Fruit fly (Drosophila melanogaster): ENCODE data around the gene CG34253.

The CG34253 gene

DNA sequence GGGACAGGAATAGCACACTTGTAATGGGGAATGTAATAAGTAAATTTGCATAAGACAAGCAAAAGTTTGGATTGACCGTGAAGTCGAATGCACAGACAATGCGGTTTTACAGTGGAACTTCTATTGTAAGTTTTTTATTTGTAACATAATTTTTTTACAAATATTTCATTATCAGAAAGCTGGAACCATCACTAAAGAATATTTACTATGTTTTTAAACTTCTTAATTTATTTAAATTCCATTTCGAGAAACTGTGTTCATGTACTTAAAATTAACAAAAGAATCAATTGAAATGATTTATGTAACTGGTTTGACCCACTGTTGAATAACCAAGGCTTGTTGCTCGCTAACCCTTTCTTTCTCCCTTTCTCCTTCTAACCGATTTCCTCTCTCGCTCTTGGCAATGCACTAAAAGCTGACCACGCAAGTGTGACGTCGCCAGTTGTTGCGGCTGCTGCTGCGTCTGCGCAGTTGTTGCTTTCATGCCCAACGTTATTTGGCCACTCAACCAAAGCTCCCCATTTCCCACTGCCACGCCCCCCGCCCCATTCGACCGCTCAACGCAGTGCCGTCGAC is 14.4 kb upstream of the CG34253 start:
- TF ChIP-seq h (optimal IDR thresholded peaks at IDR 0.05) (no peak), Myc (optimal IDR thresholded peaks at IDR 0.05) (no peak)

DNA sequence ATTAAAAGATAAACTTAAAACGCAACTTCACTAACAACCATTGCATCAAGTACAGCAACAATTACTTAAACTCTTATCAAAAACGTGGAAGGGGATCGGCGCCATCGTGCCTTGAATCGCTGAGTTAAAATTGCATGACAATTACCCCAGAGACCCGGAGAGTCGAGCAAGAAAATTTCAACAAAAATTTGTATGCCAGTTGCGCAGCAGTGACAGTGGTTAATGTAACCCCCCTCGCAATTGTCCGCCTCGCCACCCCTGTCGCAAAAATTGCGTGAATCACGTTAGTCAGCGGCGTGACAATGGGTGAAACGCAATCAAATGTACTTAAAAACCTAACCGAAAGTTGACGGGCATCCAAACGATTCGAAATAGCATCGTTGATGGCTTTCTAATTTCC is 12.6 kb upstream of the CG34253 start:
- TF ChIP-seq ttk (optimal IDR thresholded peaks at IDR 0.05) (no peak), insv (optimal IDR thresholded peaks at IDR 0.05) (no peak), Sin3A (optimal IDR thresholded peaks at IDR 0.05) (no peak), psq (optimal IDR thresholded peaks at IDR 0.05) (no peak), Myc (optimal IDR thresholded peaks at IDR 0.05) (no peak), h (optimal IDR thresholded peaks at IDR 0.05) (no peak)

DNA sequence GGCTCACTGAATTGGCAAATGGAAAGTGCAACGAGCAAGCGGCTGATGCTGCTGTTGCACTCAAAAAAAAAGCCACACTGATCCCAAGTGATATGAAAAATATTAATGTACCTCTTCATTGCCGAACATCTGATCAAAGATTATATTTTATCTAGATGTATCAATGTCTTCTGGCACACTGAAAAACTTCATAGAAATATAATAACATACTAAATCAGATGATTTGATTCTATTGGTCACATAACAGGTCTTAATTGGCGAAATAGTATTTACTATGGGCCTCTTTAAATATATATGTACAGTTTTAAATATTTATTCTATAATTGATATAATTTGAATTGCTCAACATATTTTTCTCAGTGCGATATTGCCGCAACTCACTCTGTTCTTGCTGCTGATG is 9.6 kb upstream of the CG34253 start:
- no peak for TF ChIP-seq ttk (optimal IDR thresholded peaks at IDR 0.05)
- TF ChIP-seq Sin3A (optimal IDR thresholded peaks at IDR 0.05): no peak
- TF ChIP-seq h (optimal IDR thresholded peaks at IDR 0.05): no peak
- TF ChIP-seq insv (optimal IDR thresholded peaks at IDR 0.05): no peak
- TF ChIP-seq Myc (optimal IDR thresholded peaks at IDR 0.05): no peak
- no peak for TF ChIP-seq psq (optimal IDR thresholded peaks at IDR 0.05)

DNA sequence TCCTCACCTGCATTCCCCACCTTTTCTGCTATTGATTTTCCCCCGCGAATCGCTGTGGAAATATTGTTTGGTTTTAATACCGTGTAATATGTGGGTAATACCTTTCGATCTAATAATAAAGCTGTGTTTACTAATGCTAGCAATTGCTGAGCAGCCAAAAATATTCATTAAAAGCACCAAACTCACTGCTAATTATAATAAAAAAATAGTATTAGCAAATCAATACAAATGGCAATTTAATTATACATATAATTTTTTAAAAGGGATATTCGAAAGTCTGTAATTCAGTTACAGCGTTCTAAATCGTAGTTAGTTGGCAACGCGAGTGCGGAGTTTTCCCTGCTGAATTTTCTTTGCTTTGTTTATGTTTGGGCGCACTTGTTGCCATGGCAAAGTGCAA is 6.8 kb upstream of the CG34253 start:
- TF ChIP-seq ttk (optimal IDR thresholded peaks at IDR 0.05): no peak
- TF ChIP-seq Sin3A (optimal IDR thresholded peaks at IDR 0.05): no peak
- no peak for TF ChIP-seq insv (optimal IDR thresholded peaks at IDR 0.05)
- no peak for TF ChIP-seq Myc (optimal IDR thresholded peaks at IDR 0.05)
- TF ChIP-seq psq (optimal IDR thresholded peaks at IDR 0.05): no peak
- TF ChIP-seq h (optimal IDR thresholded peaks at IDR 0.05): no peak

DNA sequence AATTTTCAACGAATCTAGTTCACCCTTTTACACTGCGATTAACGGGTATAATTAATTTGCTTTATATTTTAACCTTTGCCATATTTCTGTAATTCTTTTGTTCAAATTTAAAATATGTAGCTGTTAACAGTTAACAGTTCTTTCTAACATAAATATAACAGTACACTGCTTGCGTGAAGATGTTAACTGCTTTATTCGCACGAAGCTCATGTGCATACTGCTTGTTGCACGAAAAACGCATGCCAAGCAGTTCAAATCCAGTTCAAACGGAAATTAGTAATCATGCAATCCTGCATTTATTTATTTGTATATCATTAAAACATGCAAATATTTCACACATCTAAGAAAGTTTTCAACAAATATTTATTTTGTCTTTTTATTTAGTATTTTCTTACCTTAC is 907 bp upstream of the CG34253 start:
- no peak for TF ChIP-seq Sin3A (optimal IDR thresholded peaks at IDR 0.05)
- no peak for TF ChIP-seq Myc (optimal IDR thresholded peaks at IDR 0.05)
- no peak for TF ChIP-seq ttk (optimal IDR thresholded peaks at IDR 0.05)
- no peak for TF ChIP-seq insv (optimal IDR thresholded peaks at IDR 0.05)
- no peak for TF ChIP-seq psq (optimal IDR thresholded peaks at IDR 0.05)
- no peak for TF ChIP-seq h (optimal IDR thresholded peaks at IDR 0.05)

DNA sequence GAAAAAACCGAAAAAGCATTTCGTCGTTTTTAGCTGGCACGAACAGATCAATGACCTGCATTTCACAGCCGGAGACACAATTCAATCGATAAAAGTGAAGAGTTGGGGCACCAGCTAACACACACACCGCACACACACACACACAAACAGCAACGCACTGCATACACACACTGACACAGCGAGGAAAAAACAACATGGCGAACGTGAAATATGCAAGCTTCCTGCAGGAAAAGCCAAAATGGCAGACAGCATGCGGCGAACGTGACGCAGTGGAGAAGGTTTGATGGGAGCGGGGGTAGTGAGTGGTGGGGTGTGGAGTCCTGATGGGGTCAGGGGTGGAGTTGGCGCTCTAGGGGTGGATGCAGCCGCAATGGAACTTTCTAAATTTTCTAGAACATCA is 3.1 kb downstream of the CG34253 start:
- TF ChIP-seq Myc (optimal IDR thresholded peaks at IDR 0.05) (no peak), Sin3A (optimal IDR thresholded peaks at IDR 0.05) (no peak), h (optimal IDR thresholded peaks at IDR 0.05) (no peak), insv (optimal IDR thresholded peaks at IDR 0.05) (no peak), psq (optimal IDR thresholded peaks at IDR 0.05) (no peak), ttk (optimal IDR thresholded peaks at IDR 0.05) (no peak)

DNA sequence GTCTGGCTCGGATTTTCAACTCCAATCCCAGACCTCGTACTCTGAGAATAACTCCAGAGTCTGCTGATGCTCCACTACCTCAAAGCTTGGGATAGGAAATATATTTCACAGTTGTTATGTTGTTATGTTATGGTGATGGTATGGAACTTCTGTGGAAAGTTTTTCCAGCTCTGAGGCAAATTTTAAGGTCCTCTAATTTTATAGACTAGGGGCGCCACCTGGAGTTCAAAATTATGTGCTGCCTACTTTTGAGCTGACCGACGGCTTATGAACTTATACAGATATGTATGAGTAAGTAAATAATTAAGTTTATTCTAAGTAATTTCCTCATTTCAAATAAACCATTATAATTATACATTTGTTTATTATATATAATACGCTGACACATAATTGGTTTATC is 3.7 kb downstream of the CG34253 start:
- TF ChIP-seq psq (optimal IDR thresholded peaks at IDR 0.05): no peak
- no peak for TF ChIP-seq ttk (optimal IDR thresholded peaks at IDR 0.05)
- no peak for TF ChIP-seq Sin3A (optimal IDR thresholded peaks at IDR 0.05)
- TF ChIP-seq h (optimal IDR thresholded peaks at IDR 0.05): no peak
- TF ChIP-seq insv (optimal IDR thresholded peaks at IDR 0.05): no peak

DNA sequence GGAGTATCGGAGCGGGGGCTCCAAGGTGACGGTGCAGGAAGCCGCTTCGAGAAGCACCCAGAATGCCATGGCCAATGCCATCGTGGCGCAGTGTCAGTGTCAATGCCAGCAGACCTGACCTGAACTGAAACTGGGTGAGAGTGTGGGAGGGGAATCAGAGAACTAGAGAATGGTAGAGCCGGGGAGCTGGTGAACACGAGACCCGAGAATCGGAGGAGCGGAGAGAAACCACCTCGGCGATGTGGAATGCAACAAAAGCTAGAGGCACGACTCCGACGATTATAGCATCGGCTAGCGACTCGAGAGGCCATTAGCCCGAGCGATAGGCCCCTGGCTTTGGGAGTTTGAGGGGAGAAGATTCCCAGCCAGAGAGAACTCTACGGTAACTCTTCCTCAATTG is 5.2 kb downstream of the CG34253 start:
- TF ChIP-seq h (optimal IDR thresholded peaks at IDR 0.05): no peak
- no peak for TF ChIP-seq insv (optimal IDR thresholded peaks at IDR 0.05)
- TF ChIP-seq Sin3A (optimal IDR thresholded peaks at IDR 0.05): no peak
- no peak for TF ChIP-seq psq (optimal IDR thresholded peaks at IDR 0.05)
- no peak for TF ChIP-seq Myc (optimal IDR thresholded peaks at IDR 0.05)
- no peak for TF ChIP-seq ttk (optimal IDR thresholded peaks at IDR 0.05)

DNA sequence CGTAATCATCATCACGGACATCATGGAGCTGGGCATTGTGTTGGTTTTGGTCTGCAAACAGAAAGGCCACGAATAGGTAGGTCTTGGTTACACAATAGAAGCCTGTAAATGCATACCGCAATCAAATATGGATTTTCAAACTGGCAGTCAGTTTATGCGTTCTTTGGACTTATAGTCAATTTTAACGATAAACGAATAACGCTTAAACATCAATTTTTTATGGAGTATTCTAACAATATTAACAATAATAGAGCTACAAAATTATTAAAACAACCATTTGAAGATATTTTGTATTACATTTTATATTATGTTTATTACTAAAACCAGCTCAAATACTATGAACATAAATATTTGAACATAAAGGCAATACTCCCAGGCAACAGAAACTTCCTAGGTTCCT is 5.6 kb downstream of the CG34253 start:
- no peak for TF ChIP-seq psq (optimal IDR thresholded peaks at IDR 0.05)
- TF ChIP-seq Myc (optimal IDR thresholded peaks at IDR 0.05): no peak
- no peak for TF ChIP-seq insv (optimal IDR thresholded peaks at IDR 0.05)
- no peak for TF ChIP-seq h (optimal IDR thresholded peaks at IDR 0.05)
- no peak for TF ChIP-seq ttk (optimal IDR thresholded peaks at IDR 0.05)
- TF ChIP-seq Sin3A (optimal IDR thresholded peaks at IDR 0.05): no peak

DNA sequence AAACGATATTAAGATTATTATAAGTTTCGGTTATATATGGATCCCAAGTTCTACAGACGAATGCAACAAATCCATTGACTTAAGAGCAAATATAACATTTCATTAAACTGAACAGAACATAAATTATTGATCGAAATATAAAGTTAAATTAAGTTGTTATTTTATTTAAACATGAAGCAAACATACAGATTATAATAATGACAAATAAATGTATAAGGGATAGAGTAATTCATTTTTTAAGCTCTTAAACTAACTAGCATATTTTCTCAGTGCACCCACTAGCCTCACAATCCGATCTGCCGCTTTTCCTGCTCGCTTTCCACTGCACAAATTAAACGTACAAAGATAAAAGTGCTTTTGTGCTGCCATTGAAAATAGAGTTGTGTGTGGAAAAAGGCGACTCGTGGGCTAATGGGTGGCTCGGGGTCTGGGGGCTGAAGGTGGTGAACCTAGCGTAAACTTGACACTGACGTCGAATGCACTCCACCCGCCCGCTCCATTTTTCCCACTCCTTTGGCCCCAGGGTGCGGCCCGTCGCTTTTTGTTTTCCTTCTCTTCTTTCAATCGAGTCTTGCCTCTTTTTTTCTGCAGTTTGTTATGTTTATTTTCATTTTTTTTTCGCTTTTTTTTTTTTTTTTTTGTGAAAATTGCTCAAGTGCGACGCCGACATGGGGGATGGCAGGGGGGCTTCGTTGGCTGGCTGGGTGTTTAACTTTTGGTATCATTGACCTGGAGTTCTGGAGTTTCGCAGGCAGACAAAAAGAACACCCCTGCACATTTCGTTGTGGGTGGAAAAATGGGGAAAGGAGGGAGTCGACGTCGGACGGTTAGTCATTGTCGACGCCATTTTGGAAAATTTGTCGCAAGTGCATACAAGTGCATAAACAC is 7.3 kb downstream of the CG34253 start:
- TF ChIP-seq h (optimal IDR thresholded peaks at IDR 0.05) (no peak), Sin3A (optimal IDR thresholded peaks at IDR 0.05) (no peak), Myc (optimal IDR thresholded peaks at IDR 0.05) (no peak), psq (optimal IDR thresholded peaks at IDR 0.05) (no peak), insv (optimal IDR thresholded peaks at IDR 0.05) (no peak), ttk (optimal IDR thresholded peaks at IDR 0.05) (no peak)

DNA sequence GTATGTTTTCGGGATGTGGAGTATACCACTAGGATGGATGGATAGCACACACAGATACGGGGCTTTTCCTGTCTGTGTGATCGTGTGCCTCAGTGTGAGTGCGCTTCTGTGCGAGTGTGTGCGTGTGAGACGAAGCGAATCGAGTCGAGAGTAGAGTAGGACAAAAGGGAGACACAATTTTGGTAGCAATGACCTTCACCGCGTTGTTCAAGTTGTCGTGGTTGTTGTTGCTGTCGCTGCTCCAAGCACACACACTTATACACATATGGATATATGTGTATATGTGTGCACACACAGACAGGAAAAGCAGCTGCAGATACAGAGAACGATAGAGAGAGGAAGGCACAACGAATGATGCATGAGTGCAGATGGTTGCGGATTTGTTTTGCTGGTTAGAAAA is 8.0 kb downstream of the CG34253 start:
- no peak for TF ChIP-seq Sin3A (optimal IDR thresholded peaks at IDR 0.05)
- TF ChIP-seq ttk (optimal IDR thresholded peaks at IDR 0.05): no peak
- TF ChIP-seq h (optimal IDR thresholded peaks at IDR 0.05): no peak
- no peak for TF ChIP-seq insv (optimal IDR thresholded peaks at IDR 0.05)
- no peak for TF ChIP-seq psq (optimal IDR thresholded peaks at IDR 0.05)
- TF ChIP-seq Myc (optimal IDR thresholded peaks at IDR 0.05): no peak

DNA sequence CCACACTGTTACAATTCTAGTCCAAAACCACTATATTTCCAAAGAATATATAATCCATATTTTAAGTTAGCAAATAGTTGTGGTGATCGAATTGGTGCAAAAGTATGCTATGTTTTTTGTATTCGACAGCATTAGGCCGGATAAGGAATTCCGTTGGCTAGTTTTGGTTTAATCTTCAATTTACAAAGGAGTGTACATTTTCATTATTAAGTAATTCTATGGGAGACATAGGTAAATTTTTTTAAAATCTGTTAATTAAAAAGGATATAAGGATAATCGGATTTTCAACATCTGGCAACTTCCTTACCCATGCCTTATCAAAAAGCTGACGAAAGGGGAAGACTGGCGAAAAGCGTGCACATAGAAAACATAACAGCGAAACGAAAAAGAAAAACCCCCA is 8.5 kb downstream of the CG34253 start:
- TF ChIP-seq psq (optimal IDR thresholded peaks at IDR 0.05) (no peak), Sin3A (optimal IDR thresholded peaks at IDR 0.05) (no peak), Myc (optimal IDR thresholded peaks at IDR 0.05) (no peak), h (optimal IDR thresholded peaks at IDR 0.05) (no peak), ttk (optimal IDR thresholded peaks at IDR 0.05) (no peak), insv (optimal IDR thresholded peaks at IDR 0.05) (no peak)
